Worm (Caenorhabditis elegans) whole organism, late embryonic: Measurements from ENCODE around the gene srbc-29.

ENCODE experiments used
- fkh-10 ChIP-seq: fragments of 150-350 bp; optimal IDR thresholded peaks from 2 replicates; lab custom pipeline; 2014; ENCODE audit warnings: missing biosample characterization, missing genetic modification reagents, missing genetic modification characterization
- rnt-1 ChIP-seq: sonication (generic microtip); optimal IDR thresholded peaks from 2 replicates; lab custom pipeline; 2016; ENCODE audit warnings: missing genetic modification characterization, missing compliant biosample characterization
- sdc-2 ChIP-seq: sonication (generic microtip); optimal IDR thresholded peaks from 2 replicates; lab custom pipeline; 2016; ENCODE audit warnings: missing genotype, missing genetic modification characterization, missing compliant biosample characterization

DNA sequence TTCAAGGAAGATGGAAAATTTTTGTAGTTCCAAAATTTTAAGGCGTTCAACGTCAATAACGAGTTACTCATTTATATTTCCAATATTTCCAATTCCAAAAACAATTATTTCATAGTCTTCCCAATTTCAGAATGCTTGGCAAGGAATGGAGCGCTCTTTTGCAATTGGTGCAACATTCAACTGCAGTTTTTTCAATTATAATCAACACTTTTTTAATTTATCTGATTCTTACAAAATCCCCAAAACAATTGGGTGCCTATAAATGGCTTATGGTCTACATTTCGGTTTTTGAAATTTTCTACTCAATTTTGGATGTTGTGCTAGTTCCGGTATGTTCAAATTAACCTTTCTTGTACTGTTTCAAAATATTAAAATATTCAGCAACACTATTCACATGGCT is 37.0 kb upstream of the srbc-29 start, which contains the start of gene str-225:
- TF ChIP-seq rnt-1 (tag; lab: Kevin White, UChicago) (no peak), fkh-10 (no peak), sdc-2 (tag; lab: Kevin White, UChicago) (no peak)
